Fruit fly (Drosophila melanogaster): Measurements from ENCODE around the gene CG31097.

CG31097 gene

dm6 chr3R:25292864-25293284 is 4.7 kb downstream of the CG31097 start, which contains the start of gene CG31098 (continued):
- peak; percentile 22 for TF ChIP-seq tap (tag; optimal IDR thresholded peaks at IDR 0.05)
- TF ChIP-seq p53 (GFP tag; optimal IDR thresholded peaks at IDR 0.05), result no peak
- TF ChIP-seq sug (tag; optimal IDR thresholded peaks at IDR 0.05), result peak; percentile 90
- peak; percentile 72 for TF ChIP-seq Fer1 (GFP tag; optimal IDR thresholded peaks at IDR 0.05)
- no peak for TF ChIP-seq CG11560 (tag; IDR thresholded peaks at IDR 0.05)
- TF ChIP-seq CG12219 (GFP tag; optimal IDR thresholded peaks at IDR 0.05), result peak; percentile 2
- no peak for TF ChIP-seq ttk (GFP tag; IDR thresholded peaks at IDR 0.05)
- TF ChIP-seq Dip2 (GFP tag; IDR thresholded peaks at IDR 0.05), result no peak
- no peak for TF ChIP-seq CG3065 (GFP tag; optimal IDR thresholded peaks at IDR 0.05)
- peak; percentile 47 for TF ChIP-seq CG17385 (GFP tag; optimal IDR thresholded peaks at IDR 0.05)
- TF ChIP-seq gem (tag; optimal IDR thresholded peaks at IDR 0.05), result peak; percentile 31
- no peak for TF ChIP-seq CG10321 (GFP tag; IDR thresholded peaks at IDR 0.05)
- no peak for TF ChIP-seq CG11504 (tag; optimal IDR thresholded peaks at IDR 0.05)
- peak; percentile 26; the same call in 1 of the 2 replicates for TF ChIP-seq CG32532 (GFP tag; IDR thresholded peaks at IDR 0.05)
- TF ChIP-seq unpg (GFP tag; optimal IDR thresholded peaks at IDR 0.05), result peak; percentile 51
- peak; percentile 0 for TF ChIP-seq CG15601 (tag; optimal IDR thresholded peaks at IDR 0.05)
- TF ChIP-seq YL-1 (GFP tag; optimal IDR thresholded peaks at IDR 0.05), result peak; percentile 0
- no peak for TF ChIP-seq CG5245 (GFP tag; optimal IDR thresholded peaks at IDR 0.05)
- peak; percentile 53 for TF ChIP-seq CG3281 (GFP tag; optimal IDR thresholded peaks at IDR 0.05)
- peak; percentile 35 for TF ChIP-seq Vsx1 (GFP tag; optimal IDR thresholded peaks at IDR 0.05)
- peak; percentile 30 for TF ChIP-seq scrt (GFP tag; optimal IDR thresholded peaks at IDR 0.05)

- TF ChIP-seq unc-4 (GFP tag; IDR thresholded peaks at IDR 0.05; ENCODE audit: partially characterized antibody) (no peak), wdn (GFP tag; IDR thresholded peaks at IDR 0.05) (no peak), cas (GFP tag; IDR thresholded peaks at IDR 0.05) (no peak), CG12155 (GFP tag; optimal IDR thresholded peaks at IDR 0.05) (no peak), gfzf (GFP tag; optimal IDR thresholded peaks at IDR 0.05) (no peak), CG3995 (GFP tag; optimal IDR thresholded peaks at IDR 0.05) (no peak)
Measured at dm6 chr3R:25289589-25289988, 8.0 kb downstream of the CG31097 start, which contains the start of gene CG11893. Gene CG11893, plus strand, starts transcription at chr3R:25289889.

- no peak for TF ChIP-seq eve (GFP tag; optimal IDR thresholded peaks at IDR 0.05)
- TF ChIP-seq Sin3A (optimal IDR thresholded peaks at IDR 0.05), result no peak
- peak in 1 of 2 experiments; percentile 16 for TF ChIP-seq Trl (optimal IDR thresholded peaks at IDR 0.05)
- TF ChIP-seq Trl (GFP tag; optimal IDR thresholded peaks at IDR 0.05), result no peak
- TF ChIP-seq oc (tag; optimal IDR thresholded peaks at IDR 0.05), result no peak
- no peak for TF ChIP-seq tna (GFP tag; IDR thresholded peaks at IDR 0.05; ENCODE audit: partially characterized antibody)
- TF ChIP-seq chinmo (GFP tag; IDR thresholded peaks at IDR 0.05; ENCODE audit: partially characterized antibody), result 0 out of 4 replicates have a peak, but pooled peaks have one; percentile 17
- TF ChIP-seq z (GFP tag; IDR thresholded peaks at IDR 0.05), result 0 out of 3 replicates have a peak, but pooled peaks have one; percentile 31
- TF ChIP-seq exex (tag; optimal IDR thresholded peaks at IDR 0.05), result peak; percentile 69
- TF ChIP-seq sug (tag; optimal IDR thresholded peaks at IDR 0.05), result peak; percentile 29
- no peak for TF ChIP-seq CG10209 (GFP tag; optimal IDR thresholded peaks at IDR 0.05)
- no peak for TF ChIP-seq Med (GFP tag)
- TF ChIP-seq lov (optimal IDR thresholded peaks at IDR 0.05), result no peak
- TF ChIP-seq lov (GFP tag; IDR thresholded peaks at IDR 0.05), result no peak
- TF ChIP-seq Camta (GFP tag; optimal IDR thresholded peaks at IDR 0.05), result no peak
- TF ChIP-seq Dbx (GFP tag; IDR thresholded peaks at IDR 0.05), result no peak
- peak; percentile 13 for TF ChIP-seq sens (GFP tag)
- TF ChIP-seq Ets97D (GFP tag; optimal IDR thresholded peaks at IDR 0.05), result no peak
- TF ChIP-seq CG14965 (GFP tag; optimal IDR thresholded peaks at IDR 0.05; ENCODE audit: borderline replicate concordance), result no peak
Measured at dm6 chr3R:25287128-25287527, 10.4 kb downstream of the CG31097 start, which contains the start of gene CG13658. Gene CG13658, plus strand, starts transcription at chr3R:25287474.
